Worm (Caenorhabditis elegans) whole organism, mixed stage, embryonic: Measurements from ENCODE around the gene atat-2.

Source experiments
- bed-3 ChIP-seq: fragments of 200-800 bp; sonication (Bioruptor generic); optimal IDR thresholded peaks from 3 replicates; lab custom pipeline; 2018; ENCODE audit warnings: mild to moderate bottlenecking, missing genetic modification characterization, moderate library complexity, missing compliant biosample characterization
- ceh-39 ChIP-seq: fragments of 150-350 bp; optimal IDR thresholded peaks from 2 replicates; lab custom pipeline; 2014; ENCODE audit warnings: missing biosample characterization, missing genetic modification characterization
- ceh-43 ChIP-seq: fragments of 200-800 bp; sonication (Bioruptor generic); optimal IDR thresholded peaks from 2 replicates; lab custom pipeline; 2018; ENCODE audit warnings: mild to moderate bottlenecking, missing genetic modification characterization, moderate library complexity, missing compliant biosample characterization
- ceh-83 ChIP-seq: fragments of 200-800 bp; sonication (Bioruptor generic); optimal IDR thresholded peaks from 2 replicates; lab custom pipeline; 2018; ENCODE audit warnings: mild to moderate bottlenecking, missing genetic modification characterization, missing compliant biosample characterization
- ces-1 ChIP-seq: fragments of 150-350 bp; optimal IDR thresholded peaks from 2 replicates; lab custom pipeline; 2014; ENCODE audit warnings: missing biosample characterization, missing genetic modification reagents, missing genetic modification characterization
- cnd-1 ChIP-seq: fragments of 200-800 bp; sonication (Bioruptor generic); optimal IDR thresholded peaks from 2 replicates; lab custom pipeline; 2018; ENCODE audit warnings: mild to moderate bottlenecking, missing genetic modification characterization, missing compliant biosample characterization
- drap-1 ChIP-seq: fragments of 200-800 bp; sonication (Bioruptor generic); optimal IDR thresholded peaks from 3 replicates; lab custom pipeline; 2018; ENCODE audit warnings: mild to moderate bottlenecking, missing genetic modification characterization, missing compliant biosample characterization
- elt-1 ChIP-seq: sonication (generic microtip); optimal IDR thresholded peaks from 2 replicates; lab custom pipeline; 2017; ENCODE audit warnings: missing genetic modification characterization, mild to moderate bottlenecking, missing compliant biosample characterization, antibody characterized with exemption, moderate library complexity, borderline replicate concordance; ENCODE audit not compliant: insufficient read depth
- elt-3 ChIP-seq: fragments of 150-350 bp; optimal IDR thresholded peaks from 2 replicates; lab custom pipeline; 2014; ENCODE audit warnings: missing biosample characterization, missing genetic modification characterization
- flh-1 ChIP-seq: fragments of 200-800 bp; sonication (Bioruptor generic); optimal IDR thresholded peaks from 2 replicates; lab custom pipeline; 2018; ENCODE audit warnings: mild to moderate bottlenecking, missing genetic modification characterization, moderate library complexity, missing compliant biosample characterization
- ham-2 ChIP-seq: fragments of 200-800 bp; sonication (Bioruptor generic); optimal IDR thresholded peaks from 2 replicates; lab custom pipeline; 2018; ENCODE audit warnings: mild to moderate bottlenecking, missing genetic modification characterization, missing compliant biosample characterization
- hlh-1 ChIP-seq: fragments of 150-350 bp; optimal IDR thresholded peaks from 2 replicates; lab custom pipeline; 2014; ENCODE audit warnings: missing biosample characterization, missing genetic modification reagents, missing genetic modification characterization
- lin-13 ChIP-seq: fragments of 150-350 bp; optimal IDR thresholded peaks from 2 replicates; lab custom pipeline; 2014; ENCODE audit warnings: missing biosample characterization, missing genetic modification characterization
- lin-32 ChIP-seq: fragments of 200-800 bp; sonication (Bioruptor generic); optimal IDR thresholded peaks from 2 replicates; lab custom pipeline; 2018; ENCODE audit warnings: mild to moderate bottlenecking, missing genetic modification characterization, missing compliant biosample characterization
- lsy-2 ChIP-seq: fragments of 150-350 bp; optimal IDR thresholded peaks from 2 replicates; lab custom pipeline; 2014; ENCODE audit warnings: missing biosample characterization, missing genetic modification characterization
- mab-5 ChIP-seq: fragments of 150-350 bp; optimal IDR thresholded peaks from 2 replicates; lab custom pipeline; 2014; ENCODE audit warnings: missing biosample characterization, missing genetic modification characterization
- mep-1 ChIP-seq: fragments of 150-350 bp; optimal IDR thresholded peaks from 2 replicates; lab custom pipeline; 2017; ENCODE audit warnings: missing biosample characterization, missing genetic modification reagents, missing genetic modification characterization, inconsistent platforms
- mls-2 ChIP-seq: sonication (generic microtip); optimal IDR thresholded peaks from 2 replicates; lab custom pipeline; 2016; ENCODE audit warnings: mild to moderate bottlenecking, missing genetic modification characterization, moderate library complexity, missing compliant biosample characterization
- nhr-12 ChIP-seq: fragments of 150-350 bp; optimal IDR thresholded peaks from 2 replicates; lab custom pipeline; 2014; ENCODE audit warnings: missing biosample characterization, missing genetic modification characterization
- nhr-2 ChIP-seq: fragments of 150-350 bp; optimal IDR thresholded peaks from 2 replicates; lab custom pipeline; 2014; ENCODE audit warnings: missing biosample characterization, missing genetic modification characterization
- nhr-28 ChIP-seq: fragments of 150-350 bp; optimal IDR thresholded peaks from 2 replicates; lab custom pipeline; 2014; ENCODE audit warnings: missing biosample characterization, missing genetic modification characterization
- nhr-76 ChIP-seq: sonication (generic microtip); optimal IDR thresholded peaks from 2 replicates; lab custom pipeline; 2017; ENCODE audit warnings: missing biosample characterization, missing genetic modification characterization
- snpc-4 ChIP-seq: fragments of 150-350 bp; optimal IDR thresholded peaks from 2 replicates; lab custom pipeline; 2014; ENCODE audit warnings: missing biosample characterization, missing genetic modification characterization
- sptf-1 ChIP-seq: sonication (generic microtip); optimal IDR thresholded peaks from 2 replicates; lab custom pipeline; 2017; ENCODE audit warnings: mild to moderate bottlenecking, missing genetic modification characterization, moderate library complexity, missing compliant biosample characterization
- unc-120 ChIP-seq: sonication (generic microtip); optimal IDR thresholded peaks from 2 replicates; lab custom pipeline; 2017; ENCODE audit warnings: missing genetic modification characterization, missing compliant biosample characterization; ENCODE audit not compliant: poor library complexity, severe bottlenecking
- unc-39 ChIP-seq: fragments of 150-350 bp; optimal IDR thresholded peaks from 2 replicates; lab custom pipeline; 2014; ENCODE audit warnings: missing biosample characterization, missing genetic modification characterization
- unc-62 ChIP-seq: fragments of 150-350 bp; optimal IDR thresholded peaks from 2 replicates; lab custom pipeline; 2014; ENCODE audit warnings: missing biosample characterization, missing genetic modification reagents, missing genetic modification characterization
- zip-8 ChIP-seq: fragments of 150-350 bp; optimal IDR thresholded peaks from 2 replicates; lab custom pipeline; 2014; ENCODE audit warnings: missing biosample characterization, missing genetic modification characterization

Gene atat-2

ce11 chrX:5872153-5872552, 23.3 kb downstream of the atat-2 start:
- no peak for TF ChIP-seq ceh-39 (tag; lab: Kevin White, UChicago)
- no peak for TF ChIP-seq snpc-4 (tag; lab: Kevin White, UChicago)
- no peak for TF ChIP-seq lsy-2 (tag; lab: Kevin White, UChicago)
- TF ChIP-seq bed-3 (GFP tag; lab: Kevin White, UChicago): no peak
- no peak for TF ChIP-seq sptf-1 (tag; lab: Kevin White, UChicago)
- no peak for TF ChIP-seq ham-2 (GFP tag; lab: Kevin White, UChicago)
- no peak for TF ChIP-seq elt-1 (tag; lab: Kevin White, UChicago)
- no peak for TF ChIP-seq flh-1 (GFP tag; lab: Kevin White, UChicago)
- TF ChIP-seq cnd-1: no peak
- TF ChIP-seq drap-1 (GFP tag; lab: Kevin White, UChicago): no peak
- TF ChIP-seq nhr-76: no peak
- no peak for TF ChIP-seq mls-2 (tag; lab: Kevin White, UChicago)
- TF ChIP-seq, all 35 proteins: peak for 0

ce11 chrX:5875567-5875966, 26.7 kb downstream of the atat-2 start, which contains the start of gene F49E10.4:
Gene F49E10.4, plus strand, starts transcription at chrX:5875867.
- TF ChIP-seq ces-1 (GFP tag; lab: Kevin White, UChicago): peak; percentile 24
- no peak for TF ChIP-seq mab-5

ce11 chrX:5877039-5877438, 28.1 kb downstream of the atat-2 start:
- TF ChIP-seq ces-1 (GFP tag; lab: Kevin White, UChicago): peak; percentile 35
- TF ChIP-seq unc-39 (tag; lab: Kevin White, UChicago): no peak

ce11 chrX:5885565-5885964, 36.7 kb downstream of the atat-2 start, which contains the start of gene flp-7:
Gene flp-7, plus strand, starts transcription at chrX:5885865.
- TF ChIP-seq unc-62 (GFP tag; lab: Kevin White, UChicago): no peak
- no peak for TF ChIP-seq zip-8 (tag; lab: Kevin White, UChicago)
- TF ChIP-seq mab-5: no peak
- no peak for TF ChIP-seq lin-13 (tag; lab: Kevin White, UChicago)
- no peak for TF ChIP-seq unc-120
- no peak for TF ChIP-seq bed-3 (GFP tag; lab: Kevin White, UChicago)
- no peak for TF ChIP-seq flh-1 (GFP tag; lab: Kevin White, UChicago)
- no peak for TF ChIP-seq mep-1 (tag; lab: Kevin White, UChicago)
- TF ChIP-seq nhr-12 (tag; lab: Kevin White, UChicago): no peak
- TF ChIP-seq elt-3 (tag; lab: Kevin White, UChicago): no peak
- TF ChIP-seq hlh-1 (tag; lab: Kevin White, UChicago): no peak
- no peak for TF ChIP-seq unc-39 (tag; lab: Kevin White, UChicago)
- TF ChIP-seq ceh-83: no peak
- no peak for TF ChIP-seq sptf-1 (tag; lab: Kevin White, UChicago)
- TF ChIP-seq lsy-2 (tag; lab: Kevin White, UChicago): no peak
- TF ChIP-seq snpc-4 (tag; lab: Kevin White, UChicago): no peak
- no peak for TF ChIP-seq cnd-1
- no peak for TF ChIP-seq nhr-28 (tag; lab: Kevin White, UChicago)
- TF ChIP-seq, all 35 proteins: peak for 0

- TF ChIP-seq mep-1 (tag; lab: Kevin White, UChicago) (no peak), unc-39 (tag; lab: Kevin White, UChicago) (no peak), ceh-39 (tag; lab: Kevin White, UChicago) (no peak), lsy-2 (tag; lab: Kevin White, UChicago) (no peak), drap-1 (GFP tag; lab: Kevin White, UChicago) (no peak), flh-1 (GFP tag; lab: Kevin White, UChicago) (no peak), ceh-43 (no peak), lin-32 (GFP tag; lab: Kevin White, UChicago) (no peak), mls-2 (tag; lab: Kevin White, UChicago) (no peak), cnd-1 (no peak)
Measured at ce11 chrX:5890080-5890479, 41.2 kb downstream of the atat-2 start, which contains the start of gene F49E10.2. Gene F49E10.2, plus strand, starts transcription at chrX:5890380.

ce11 chrX:5896001-5896400, 47.1 kb downstream of the atat-2 start:
- TF ChIP-seq ceh-83: no peak
- TF ChIP-seq mep-1 (tag; lab: Kevin White, UChicago): peak; percentile 9
- no peak for TF ChIP-seq unc-62 (GFP tag; lab: Kevin White, UChicago)
- TF ChIP-seq nhr-2 (tag; lab: Kevin White, UChicago): no peak
- TF ChIP-seq snpc-4 (tag; lab: Kevin White, UChicago): no peak
- no peak for TF ChIP-seq unc-39 (tag; lab: Kevin White, UChicago)
- TF ChIP-seq ces-1 (GFP tag; lab: Kevin White, UChicago): peak; percentile 69
- TF ChIP-seq mls-2 (tag; lab: Kevin White, UChicago): no peak
- no peak for TF ChIP-seq elt-1 (tag; lab: Kevin White, UChicago)
- no peak for TF ChIP-seq bed-3 (GFP tag; lab: Kevin White, UChicago)
- no peak for TF ChIP-seq cnd-1
- no peak for TF ChIP-seq lin-13 (tag; lab: Kevin White, UChicago)
